Worm (Caenorhabditis elegans) whole organism, L3 larva: Measurements from ENCODE around the gene sru-9.
A peak's percentile ranks its signal among the peaks of the same experiment; 100 is the strongest.

ENCODE experiments used
- R02D3.7 ChIP-seq: fragments of 150-350 bp; optimal IDR thresholded peaks from 2 replicates; lab custom pipeline; 2014; ENCODE audit warnings: missing biosample characterization, missing genetic modification characterization
- ama-1 ChIP-seq: fragments of 150-350 bp; optimal IDR thresholded peaks from 2 replicates; lab custom pipeline; 2018
- ceh-28 ChIP-seq: fragments of 150-350 bp; optimal IDR thresholded peaks from 2 replicates; lab custom pipeline; 2014; ENCODE audit warnings: missing biosample characterization, missing genetic modification reagents, missing genetic modification characterization
- ceh-82 ChIP-seq: fragments of 150-350 bp; optimal IDR thresholded peaks from 2 replicates; lab custom pipeline; 2014; ENCODE audit warnings: missing biosample characterization, missing genetic modification characterization
- daf-12 ChIP-seq: fragments of 150-350 bp; optimal IDR thresholded peaks from 2 replicates; lab custom pipeline; 2014; ENCODE audit warnings: missing biosample characterization, missing genetic modification reagents, missing genetic modification characterization
- egl-27 ChIP-seq: sonication (generic microtip); optimal IDR thresholded peaks from 4 replicates; lab custom pipeline; 2017; ENCODE audit warnings: missing biosample characterization, missing genetic modification reagents, missing genetic modification characterization
- egl-5 ChIP-seq: fragments of 150-350 bp; optimal IDR thresholded peaks from 2 replicates; lab custom pipeline; 2017; ENCODE audit warnings: missing biosample characterization, missing genetic modification reagents, missing genetic modification characterization, inconsistent platforms
- elt-1 ChIP-seq: fragments of 150-350 bp; optimal IDR thresholded peaks from 2 replicates; lab custom pipeline; 2014; ENCODE audit warnings: missing biosample characterization, missing genetic modification characterization
- elt-2 ChIP-seq: sonication (generic microtip); optimal IDR thresholded peaks from 2 replicates; lab custom pipeline; 2016; ENCODE audit warnings: missing genetic modification reagents, mild to moderate bottlenecking, missing genetic modification characterization, missing compliant biosample characterization
- elt-3 ChIP-seq, 3 experiments: fragments of 150-350 bp in 1 of 3; sonication (generic microtip) in 2 of 3; optimal IDR thresholded peaks; 2 replicates in 2 of 3; 4 replicates in 1 of 3; lab custom pipeline; 2014 to 2017; ENCODE audit warnings: missing biosample characterization in 3 of 3, missing genetic modification characterization in 3 of 3
- eor-1 ChIP-seq, 2 experiments: fragments of 150-350 bp; optimal IDR thresholded peaks; 2 replicates each; lab custom pipeline; 2014 to 2018; ENCODE audit warnings: missing biosample characterization in 2 of 2, missing genetic modification characterization in 2 of 2
- fkh-10 ChIP-seq: sonication (generic microtip); optimal IDR thresholded peaks from 2 replicates; lab custom pipeline; 2017; ENCODE audit warnings: missing biosample characterization, missing genetic modification reagents, missing genetic modification characterization
- fkh-2 ChIP-seq: fragments of 150-350 bp; optimal IDR thresholded peaks from 2 replicates; lab custom pipeline; 2014; ENCODE audit warnings: missing biosample characterization, missing genetic modification reagents, missing genetic modification characterization
- fos-1 ChIP-seq: fragments of 150-350 bp; optimal IDR thresholded peaks from 2 replicates; lab custom pipeline; 2014; ENCODE audit warnings: missing biosample characterization, missing genetic modification characterization
- lin-39 ChIP-seq: fragments of 150-350 bp; optimal IDR thresholded peaks from 2 replicates; lab custom pipeline; 2018; ENCODE audit warnings: missing biosample characterization, missing genetic modification reagents, missing genetic modification characterization
- lsy-12 ChIP-seq: sonication (generic microtip); optimal IDR thresholded peaks from 2 replicates; lab custom pipeline; 2016; ENCODE audit warnings: mild to moderate bottlenecking, missing genetic modification characterization, missing compliant biosample characterization
- mdl-1 ChIP-seq: fragments of 150-350 bp; optimal IDR thresholded peaks from 2 replicates; lab custom pipeline; 2014; ENCODE audit warnings: missing biosample characterization, missing genetic modification characterization
- mml-1 ChIP-seq: fragments of 150-350 bp; sonication (generic microtip); optimal IDR thresholded peaks from 3 replicates; lab custom pipeline; 2014; ENCODE audit warnings: missing biosample characterization, missing genetic modification characterization
- nhr-12 ChIP-seq: fragments of 150-350 bp; optimal IDR thresholded peaks from 2 replicates; lab custom pipeline; 2014; ENCODE audit warnings: missing biosample characterization, missing genetic modification characterization
- nhr-237 ChIP-seq: fragments of 150-350 bp; optimal IDR thresholded peaks from 2 replicates; lab custom pipeline; 2014; ENCODE audit warnings: missing biosample characterization, missing genetic modification characterization
- nhr-25 ChIP-seq: sonication (generic microtip); optimal IDR thresholded peaks from 2 replicates; lab custom pipeline; 2017; ENCODE audit warnings: missing biosample characterization, missing genetic modification characterization
- nhr-28 ChIP-seq: fragments of 150-350 bp; optimal IDR thresholded peaks from 2 replicates; lab custom pipeline; 2014; ENCODE audit warnings: missing biosample characterization, missing genetic modification characterization
- nhr-67 ChIP-seq: fragments of 150-350 bp; optimal IDR thresholded peaks from 2 replicates; lab custom pipeline; 2014; ENCODE audit warnings: missing biosample characterization, missing genetic modification characterization
- nhr-76 ChIP-seq: fragments of 150-350 bp; sonication (generic microtip); optimal IDR thresholded peaks from 5 replicates; lab custom pipeline; 2014; ENCODE audit warnings: missing biosample characterization, missing genetic modification characterization
- pha-4 ChIP-seq: fragments of 150-350 bp; optimal IDR thresholded peaks from 2 replicates; lab custom pipeline; 2014; ENCODE audit warnings: missing biosample characterization, missing genetic modification reagents, missing genetic modification characterization
- pqm-1 ChIP-seq: fragments of 150-350 bp; optimal IDR thresholded peaks from 2 replicates; lab custom pipeline; 2017; ENCODE audit warnings: missing biosample characterization, missing genetic modification characterization, inconsistent platforms
- skn-1 ChIP-seq: fragments of 150-350 bp; optimal IDR thresholded peaks from 2 replicates; lab custom pipeline; 2014; ENCODE audit warnings: missing biosample characterization, missing genetic modification characterization
- tbx-2 ChIP-seq: sonication (generic microtip); optimal IDR thresholded peaks from 2 replicates; lab custom pipeline; 2016; ENCODE audit warnings: mild to moderate bottlenecking, missing genetic modification characterization, missing compliant biosample characterization
- unc-62 ChIP-seq: fragments of 150-350 bp; sonication (generic microtip); optimal IDR thresholded peaks from 4 replicates; lab custom pipeline; 2014; ENCODE audit warnings: missing biosample characterization, missing genetic modification reagents, missing genetic modification characterization
- zag-1 ChIP-seq: fragments of 150-350 bp; optimal IDR thresholded peaks from 2 replicates; lab custom pipeline; 2014; ENCODE audit warnings: missing biosample characterization, missing genetic modification characterization
- ztf-11 ChIP-seq: fragments of 150-350 bp; optimal IDR thresholded peaks from 2 replicates; lab custom pipeline; 2014; ENCODE audit warnings: missing biosample characterization, missing genetic modification characterization
- ztf-4 ChIP-seq: fragments of 150-350 bp; optimal IDR thresholded peaks from 2 replicates; lab custom pipeline; 2014; ENCODE audit warnings: missing biosample characterization, missing genetic modification characterization

The sru-9 gene

DNA sequence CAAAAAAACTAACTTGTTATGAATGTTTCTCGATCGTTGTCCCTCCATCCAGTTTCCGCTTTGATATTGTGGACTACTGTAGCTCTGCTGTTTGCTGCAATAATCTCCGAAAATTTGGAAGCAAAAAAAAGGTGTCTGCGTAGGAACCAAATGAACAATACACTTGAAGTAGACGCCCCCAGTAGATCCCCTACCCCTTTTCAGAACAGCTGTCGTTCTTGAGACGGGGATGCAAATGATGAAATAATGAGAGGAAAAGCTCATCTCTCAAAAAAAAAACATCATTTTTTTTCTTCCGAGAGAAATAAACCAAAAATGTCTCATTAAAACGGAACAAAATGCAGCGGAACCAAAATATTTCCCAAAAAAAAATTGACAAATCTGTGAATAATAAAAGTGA is 31.4 kb upstream of the sru-9 start:
- TF ChIP-seq nhr-237 (tag; lab: Kevin White, UChicago): no peak
- no peak for TF ChIP-seq nhr-67 (tag; lab: Kevin White, UChicago)
- no peak for TF ChIP-seq ceh-28
- no peak for TF ChIP-seq eor-1 (tag; optimal IDR thresholded peaks at IDR 0.05; lab: Kevin White, UChicago)
- peak; percentile 9 for TF ChIP-seq egl-5 (tag; lab: Kevin White, UChicago)
- TF ChIP-seq elt-1 (tag; lab: Kevin White, UChicago): no peak

ce11 chrIV:13559020-13559419 is 29.8 kb upstream of the sru-9 start:
- TF ChIP-seq unc-62 (GFP tag; lab: Kevin White, UChicago) (no peak), nhr-67 (tag; lab: Kevin White, UChicago) (no peak), nhr-12 (tag; lab: Kevin White, UChicago) (no peak), ceh-82 (tag; lab: Kevin White, UChicago) (no peak), daf-12 (tag; lab: Kevin White, UChicago) (no peak), elt-3 (tag; optimal IDR thresholded peaks at IDR 0.05; lab: Kevin White, UChicago) (no peak), R02D3.7 (tag; lab: Kevin White, UChicago) (no peak), ztf-11 (no peak), mdl-1 (tag; lab: Kevin White, UChicago) (no peak), nhr-28 (tag; lab: Kevin White, UChicago) (no peak), tbx-2 (tag; lab: Kevin White, UChicago) (no peak), fkh-2 (tag; lab: Kevin White, UChicago) (no peak), pqm-1 (no peak), pha-4 (no peak)
- TF ChIP-seq, all 47 proteins: peak for 0

ce11 chrIV:13561629-13562028 is 27.2 kb upstream of the sru-9 start, which contains the start of the genes Y45F10B.13 and qui-1:
Gene Y45F10B.13, minus strand, starts transcription at chrIV:13561729.
Gene qui-1, plus strand, starts transcription at chrIV:13561861.
- TF ChIP-seq lsy-12 (no peak), eor-1 (tag; optimal IDR thresholded peaks at IDR 0.05; lab: Kevin White, UChicago) (no peak), zag-1 (no peak), nhr-28 (tag; lab: Kevin White, UChicago) (no peak), R02D3.7 (tag; lab: Kevin White, UChicago) (no peak), ceh-28 (no peak), fos-1 (tag; lab: Kevin White, UChicago) (no peak), elt-3 (tag; optimal IDR thresholded peaks at IDR 0.05; lab: Kevin White, UChicago) (no peak), pqm-1 (no peak), nhr-76 (tag; lab: Kevin White, UChicago) (no peak), fkh-10 (GFP tag; lab: Kevin White, UChicago) (no peak), elt-1 (tag; lab: Kevin White, UChicago) (no peak), elt-2 (tag; lab: Kevin White, UChicago) (no peak), daf-12 (tag; lab: Kevin White, UChicago) (no peak), egl-27 (tag; lab: Kevin White, UChicago) (no peak), egl-5 (tag; lab: Kevin White, UChicago) (no peak), nhr-25 (tag; lab: Kevin White, UChicago) (no peak)

- TF ChIP-seq fkh-10 (GFP tag; lab: Kevin White, UChicago): peak; percentile 56
- TF ChIP-seq nhr-28 (tag; lab: Kevin White, UChicago): no peak
Measured at ce11 chrIV:13564284-13564683, 24.5 kb upstream of the sru-9 start.

ce11 chrIV:13574733-13575132 is 14.1 kb upstream of the sru-9 start, which contains the start of gene srd-10:
Gene srd-10, plus strand, starts transcription at chrIV:13575033.
- no peak for TF ChIP-seq elt-3 (tag; optimal IDR thresholded peaks at IDR 0.05; lab: Kevin White, UChicago)
- no peak for TF ChIP-seq mml-1 (tag; lab: Kevin White, UChicago)
- TF ChIP-seq eor-1 (tag; optimal IDR thresholded peaks at IDR 0.05; lab: Kevin White, UChicago): no peak
- TF ChIP-seq nhr-25 (tag; lab: Kevin White, UChicago): no peak
- no peak for TF ChIP-seq ceh-82 (tag; lab: Kevin White, UChicago)
- no peak for TF ChIP-seq fos-1 (tag; lab: Kevin White, UChicago)
- no peak for TF ChIP-seq pqm-1
- no peak for TF ChIP-seq pha-4
- TF ChIP-seq nhr-12 (tag; lab: Kevin White, UChicago): no peak
- no peak for TF ChIP-seq ztf-4 (tag; lab: Kevin White, UChicago)
- TF ChIP-seq elt-1 (tag; lab: Kevin White, UChicago): no peak
- no peak for TF ChIP-seq skn-1 (tag; lab: Kevin White, UChicago)
- no peak for TF ChIP-seq nhr-76 (tag; lab: Kevin White, UChicago)
- TF ChIP-seq nhr-237 (tag; lab: Kevin White, UChicago): no peak
- TF ChIP-seq lin-39 (tag; lab: Kevin White, UChicago): no peak
- TF ChIP-seq ama-1 (lab: Kevin White, UChicago): no peak
- no peak for TF ChIP-seq elt-2 (tag; lab: Kevin White, UChicago)
- TF ChIP-seq unc-62 (GFP tag; lab: Kevin White, UChicago): no peak
